Worm (Caenorhabditis elegans) whole organism, L4/young adult: ENCODE data around the gene vps-37.

Source experiments
- W03F9.2 ChIP-seq: fragments of 150-350 bp; optimal IDR thresholded peaks from 2 replicates; lab custom pipeline; 2014; ENCODE audit warnings: missing biosample characterization, missing genetic modification characterization
- dao-5 ChIP-seq: sonication (generic microtip); optimal IDR thresholded peaks from 2 replicates; lab custom pipeline; 2016; ENCODE audit warnings: missing genotype, missing genetic modification characterization, moderate library complexity, missing compliant biosample characterization
- him-1 ChIP-seq: sonication (generic microtip); optimal IDR thresholded peaks from 2 replicates; lab custom pipeline; 2016; ENCODE audit warnings: missing genotype, missing genetic modification reagents, missing genetic modification characterization, missing compliant biosample characterization

vps-37 gene

ce11 chrV:5592323-5592722 lies at the start of gene vps-37:
Gene vps-37 (plus strand): TSS chrV:5592700.
- TF ChIP-seq dao-5 (tag; lab: Kevin White, UChicago): no peak
- TF ChIP-seq W03F9.2: peak; percentile 31

- TF ChIP-seq W03F9.2: no peak
- no peak for TF ChIP-seq him-1 (tag; lab: Kevin White, UChicago)
- no peak for TF ChIP-seq dao-5 (tag; lab: Kevin White, UChicago)
These were observed 44.4 kb upstream of the vps-37 start, which contains the start of gene ugt-48 for ce11 chrV:5548051-5548450. Gene ugt-48 (minus strand): TSS chrV:5548062.

- TF ChIP-seq him-1 (tag; lab: Kevin White, UChicago): no peak
- TF ChIP-seq W03F9.2: no peak
- TF ChIP-seq dao-5 (tag; lab: Kevin White, UChicago): no peak
These were observed 44.0 kb upstream of the vps-37 start for ce11 chrV:5548497-5548896.

DNA sequence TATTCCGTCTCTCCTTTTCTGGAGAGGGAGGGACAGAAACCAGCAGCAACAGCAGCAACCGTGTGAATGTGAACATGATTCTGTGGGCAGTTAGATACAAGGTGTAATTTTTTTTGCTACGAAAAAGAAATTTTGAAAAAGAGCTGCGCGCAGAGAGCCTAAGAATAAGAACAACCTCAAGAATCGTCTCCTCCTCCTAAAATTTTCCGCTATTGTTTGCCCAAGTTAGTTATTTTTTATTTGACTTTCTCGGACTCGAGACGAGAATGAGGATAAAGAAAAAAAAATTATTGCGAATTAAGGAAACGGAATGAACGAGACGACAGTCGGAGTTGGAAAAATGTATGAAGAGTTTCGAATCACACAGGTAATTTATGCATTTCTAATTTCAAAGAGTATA lies 33.9 kb upstream of the vps-37 start, which contains the start of gene glb-5:
TSS of gene glb-5 (plus strand) at position 301 of the 400 bp plus-strand sequence.
- TF ChIP-seq him-1 (tag; lab: Kevin White, UChicago): no peak
- TF ChIP-seq W03F9.2: no peak
- no peak for TF ChIP-seq dao-5 (tag; lab: Kevin White, UChicago)

DNA sequence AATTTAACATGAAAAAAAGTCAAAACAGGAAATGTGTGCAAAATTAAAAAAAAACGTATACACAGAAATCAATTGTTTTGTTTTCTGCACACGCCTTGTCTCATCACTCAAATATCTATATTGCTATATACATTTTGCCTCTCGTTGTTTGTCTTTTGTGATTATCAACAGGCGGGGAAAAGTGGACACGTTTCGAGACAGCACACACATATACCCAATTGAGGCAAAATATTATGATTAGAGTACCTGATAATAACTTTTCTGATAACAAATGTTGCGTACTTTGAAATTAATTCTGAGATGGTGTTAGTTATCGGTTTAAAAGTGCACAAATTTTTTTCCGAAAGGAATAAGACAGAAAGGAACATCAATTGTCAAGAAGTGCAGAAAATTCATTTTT lies 32.6 kb upstream of the vps-37 start:
- TF ChIP-seq him-1 (tag; lab: Kevin White, UChicago): no peak
- no peak for TF ChIP-seq W03F9.2
- TF ChIP-seq dao-5 (tag; lab: Kevin White, UChicago): no peak

DNA sequence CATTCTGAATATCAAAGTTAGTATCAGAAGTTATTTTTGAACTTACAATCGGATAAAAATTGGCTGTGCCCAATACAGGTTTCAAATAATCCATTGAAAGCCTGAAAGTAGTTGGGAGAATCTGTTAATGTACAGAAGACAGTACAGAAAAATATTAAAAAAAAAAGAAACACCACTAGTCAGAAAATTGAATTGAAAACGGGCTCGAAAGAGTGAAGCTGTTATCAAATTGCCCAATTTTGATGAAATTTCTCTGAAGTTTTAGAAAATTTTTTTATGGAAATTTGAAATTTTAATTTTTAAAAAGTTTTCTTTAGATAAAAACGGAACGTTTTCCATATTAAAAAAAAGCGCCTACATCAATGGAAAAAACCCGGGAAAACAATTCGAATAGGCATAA lies 25.4 kb upstream of the vps-37 start, which contains the start of gene C18C4.7:
TSS of gene C18C4.7 (minus strand) at position 101 of the 400 bp plus-strand sequence.
- TF ChIP-seq him-1 (tag; lab: Kevin White, UChicago) (no peak), W03F9.2 (no peak), dao-5 (tag; lab: Kevin White, UChicago) (no peak)

- no peak for TF ChIP-seq dao-5 (tag; lab: Kevin White, UChicago)
- TF ChIP-seq W03F9.2: no peak
- no peak for TF ChIP-seq him-1 (tag; lab: Kevin White, UChicago)
These were observed 22.1 kb upstream of the vps-37 start, which contains the start of gene glb-6 for ce11 chrV:5570433-5570832. Gene glb-6 (minus strand): TSS chrV:5570533.

DNA sequence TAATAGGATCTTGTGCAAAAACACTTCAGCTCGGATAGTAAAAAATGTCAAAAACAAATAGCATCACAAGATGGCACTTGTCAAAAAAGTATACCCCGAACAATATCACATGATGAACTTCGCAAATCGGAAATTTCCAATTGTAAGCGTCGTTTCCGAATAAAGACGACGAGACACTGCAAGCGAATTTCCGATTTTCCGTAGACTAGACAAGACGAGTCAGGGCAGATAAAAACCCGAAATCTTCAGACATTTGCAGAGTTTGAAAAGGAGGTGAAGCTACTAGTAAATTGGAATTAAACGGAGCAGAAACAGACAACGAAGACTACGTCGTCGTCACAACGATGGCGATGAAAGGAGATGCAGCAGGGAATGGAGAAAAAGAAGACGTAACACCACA lies 20.8 kb upstream of the vps-37 start:
- no peak for TF ChIP-seq dao-5 (tag; lab: Kevin White, UChicago)
- TF ChIP-seq him-1 (tag; lab: Kevin White, UChicago): no peak
- no peak for TF ChIP-seq W03F9.2

- peak; percentile 27 for TF ChIP-seq him-1 (tag; lab: Kevin White, UChicago)
- TF ChIP-seq dao-5 (tag; lab: Kevin White, UChicago): no peak
- TF ChIP-seq W03F9.2: peak; percentile 54
These were observed 16.5 kb upstream of the vps-37 start for ce11 chrV:5576008-5576407.

ce11 chrV:5579666-5580065 lies 12.8 kb upstream of the vps-37 start:
- TF ChIP-seq dao-5 (tag; lab: Kevin White, UChicago): no peak
- no peak for TF ChIP-seq W03F9.2
- TF ChIP-seq him-1 (tag; lab: Kevin White, UChicago): no peak

DNA sequence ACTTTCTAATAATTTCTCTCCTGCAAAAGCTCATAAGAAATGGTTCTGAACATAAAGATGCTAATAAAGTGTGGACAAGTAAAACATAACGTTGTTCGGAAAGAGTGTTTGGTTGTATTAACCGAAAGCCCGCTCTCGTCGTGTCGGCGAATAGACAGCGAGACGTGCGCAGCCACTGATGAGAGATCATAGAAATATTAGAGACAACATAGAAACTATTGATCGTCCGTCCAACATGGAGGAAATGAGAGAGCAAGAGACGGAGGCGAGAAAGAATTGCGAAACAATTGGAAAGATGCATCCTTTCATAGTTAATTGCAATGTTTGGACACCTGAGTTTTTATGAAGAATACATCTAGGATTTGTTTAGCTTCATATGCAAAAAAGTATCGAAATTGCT lies 12.0 kb upstream of the vps-37 start:
- no peak for TF ChIP-seq W03F9.2
- TF ChIP-seq him-1 (tag; lab: Kevin White, UChicago): no peak
- no peak for TF ChIP-seq dao-5 (tag; lab: Kevin White, UChicago)

- TF ChIP-seq him-1 (tag; lab: Kevin White, UChicago) (no peak), dao-5 (tag; lab: Kevin White, UChicago) (no peak), W03F9.2 (no peak)
These were observed 11.2 kb upstream of the vps-37 start, which contains the start of gene klc-2 for ce11 chrV:5581312-5581711. Gene klc-2 (minus strand): TSS chrV:5581412.

DNA sequence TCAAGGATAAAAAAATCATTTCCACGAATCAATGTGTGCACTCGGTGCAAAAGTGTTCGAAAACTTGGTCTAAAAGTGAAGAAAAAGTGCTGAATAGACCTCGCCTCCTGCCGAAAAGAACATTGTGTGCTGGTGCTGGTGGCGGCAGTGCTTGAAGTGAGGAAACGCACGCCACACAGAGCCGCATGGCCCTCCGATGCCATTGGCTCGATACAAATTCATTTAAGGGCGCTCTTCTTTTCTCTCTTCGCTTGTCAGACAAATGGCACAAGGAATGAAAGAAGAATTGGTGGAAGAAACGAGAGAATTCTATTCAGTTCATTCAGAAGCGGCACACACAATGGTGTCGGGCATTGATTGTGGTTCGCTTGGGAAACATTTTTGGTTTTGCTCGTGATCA lies 10.2 kb upstream of the vps-37 start:
- TF ChIP-seq W03F9.2 (no peak), him-1 (tag; lab: Kevin White, UChicago) (no peak), dao-5 (tag; lab: Kevin White, UChicago) (no peak)

- TF ChIP-seq dao-5 (tag; lab: Kevin White, UChicago): no peak
- TF ChIP-seq him-1 (tag; lab: Kevin White, UChicago): no peak
- TF ChIP-seq W03F9.2: no peak
These were observed 9.6 kb upstream of the vps-37 start for ce11 chrV:5582860-5583259.

- TF ChIP-seq him-1 (tag; lab: Kevin White, UChicago) (no peak), W03F9.2 (peak; percentile 10)
These were observed 8.2 kb upstream of the vps-37 start, which contains the start of gene pas-6 for ce11 chrV:5584293-5584776. Gene pas-6 (minus strand): TSS chrV:5584343.
